Worm (Caenorhabditis elegans): ENCODE results near the gene lmd-5.

DNA sequence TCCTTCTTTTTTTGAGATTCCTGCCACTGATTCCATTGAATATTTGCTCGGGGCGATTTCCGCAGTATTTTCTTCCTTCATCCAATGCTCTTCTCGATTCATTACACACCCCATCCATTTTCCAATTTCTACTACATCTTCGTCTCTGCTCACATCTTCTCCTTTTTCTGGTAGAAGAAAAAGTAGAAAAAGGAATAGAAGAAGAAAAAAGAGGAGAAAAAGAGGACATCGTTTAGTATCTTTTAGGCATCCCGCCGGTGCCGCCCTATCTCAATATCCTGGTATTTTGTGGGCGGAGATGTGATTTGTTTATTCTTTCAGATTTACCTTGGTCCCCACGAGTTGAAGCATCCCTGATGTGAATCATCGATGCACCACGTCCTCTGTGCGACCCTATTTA is 51.7 kb downstream of the lmd-5 start, which contains the start of gene lgc-39:
- TF ChIP-seq nhr-12 (tag; optimal IDR thresholded peaks at IDR 0.05) (no peak), unc-62 (GFP tag; optimal IDR thresholded peaks at IDR 0.05) (no peak), ces-1 (GFP tag; optimal IDR thresholded peaks at IDR 0.05) (no peak)
